Worm (Caenorhabditis elegans): Measurements from ENCODE around the gene K06A4.2.

- TF ChIP-seq B0310.2 (tag; optimal IDR thresholded peaks at IDR 0.05) (no peak), ets-7 (tag; optimal IDR thresholded peaks at IDR 0.05) (no peak), aly-1 (tag; optimal IDR thresholded peaks at IDR 0.05) (no peak), scrt-1 (GFP tag; IDR thresholded peaks at IDR 0.05) (no peak), pes-1 (GFP tag; IDR thresholded peaks at IDR 0.05) (no peak), ceh-13 (GFP tag; optimal IDR thresholded peaks at IDR 0.05) (no peak)
Observed at ce11 chrV:9453333-9453732, 30.7 kb upstream of the K06A4.2 start.
